Worm (Caenorhabditis elegans): ENCODE data around the gene zfp-2.

Gene zfp-2

DNA sequence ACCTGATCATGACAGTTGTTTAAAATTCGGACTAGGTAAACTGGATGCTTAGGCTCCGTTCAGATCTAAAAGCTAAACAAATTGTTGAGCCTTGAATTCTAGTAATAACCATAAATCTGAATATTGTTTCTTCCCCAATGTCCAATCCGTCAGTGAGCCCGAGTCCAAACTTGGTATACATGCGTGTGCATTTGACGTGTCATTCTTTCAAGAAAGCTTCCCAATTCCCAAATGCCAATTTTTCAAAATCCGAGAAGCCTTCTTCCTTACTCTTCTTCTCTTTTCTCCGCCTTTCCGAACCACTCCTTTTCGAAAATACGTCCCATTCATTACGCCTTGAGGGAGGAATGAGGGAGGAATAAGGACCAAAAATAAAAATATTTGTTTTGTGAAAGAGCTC, 19.3 kb downstream of the zfp-2 start:
- no peak for TF ChIP-seq egrh-3 (GFP tag; IDR thresholded peaks at IDR 0.05)
- TF ChIP-seq athp-1 (tag; optimal IDR thresholded peaks at IDR 0.05), result no peak
- no peak for TF ChIP-seq C06A6.2 (GFP tag; conservative IDR thresholded peaks at IDR 0.05)
- TF ChIP-seq F22D6.2 (tag; optimal IDR thresholded peaks at IDR 0.05), result no peak
- TF ChIP-seq atf-7 (tag; optimal IDR thresholded peaks at IDR 0.05), result no peak

DNA sequence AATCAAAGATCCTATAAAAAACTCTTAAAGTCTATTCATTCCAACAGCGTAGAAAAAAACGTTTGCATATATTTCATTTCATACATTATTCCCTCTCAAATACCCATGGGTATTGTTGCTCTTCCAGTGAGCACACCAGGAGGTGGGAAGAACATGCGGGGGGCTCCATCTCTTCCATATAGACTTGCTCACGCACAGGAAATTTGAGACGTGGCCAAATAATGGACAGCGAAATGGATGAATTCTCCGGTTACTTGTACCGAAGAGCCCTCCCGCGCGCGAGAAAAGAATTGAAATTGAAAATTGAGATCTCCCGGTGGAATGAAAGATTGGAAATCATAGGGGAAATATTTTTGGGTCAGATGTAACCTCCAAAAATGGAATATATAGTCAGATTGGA, 20.2 kb downstream of the zfp-2 start:
- TF ChIP-seq ztf-26 (tag; optimal IDR thresholded peaks at IDR 0.05), result no peak
- TF ChIP-seq tbp1 (GFP tag; optimal IDR thresholded peaks at IDR 0.05), result no peak
- TF ChIP-seq pbrm-1 (GFP tag; IDR thresholded peaks at IDR 0.05), result no peak
- TF ChIP-seq nfyb-1 (GFP tag; IDR thresholded peaks at IDR 0.05), result 0 out of 2 replicates have a peak, but pooled peaks have one; percentile 33
- TF ChIP-seq F57C9.4 (tag; optimal IDR thresholded peaks at IDR 0.05), result no peak

DNA sequence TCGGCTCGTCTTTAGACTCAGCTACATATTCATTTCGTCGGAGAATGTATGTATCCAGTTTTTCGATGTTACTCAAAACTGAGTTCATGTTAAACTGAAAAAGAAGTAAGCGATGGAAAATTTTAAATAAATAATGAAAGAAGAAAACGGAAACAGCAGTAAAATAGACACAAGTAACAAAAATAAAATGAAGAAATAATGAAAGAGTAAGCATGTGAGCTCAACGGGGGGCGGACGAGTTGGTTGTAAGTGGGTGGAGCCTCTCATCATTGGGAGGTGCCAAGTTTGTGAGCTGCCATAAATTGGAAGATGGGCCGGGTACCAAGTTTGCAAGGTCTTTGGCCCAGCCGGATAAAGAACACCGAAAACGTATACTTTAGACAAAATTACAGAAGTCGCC, 26.0 kb downstream of the zfp-2 start, which contains the start of gene wee-1.1:
Gene wee-1.1, minus strand, starts transcription at position 101 of the 400 bp plus-strand sequence.
- no peak for TF ChIP-seq F57A8.1 (GFP tag; optimal IDR thresholded peaks at IDR 0.05)
- no peak for TF ChIP-seq ama-1 (optimal IDR thresholded peaks at IDR 0.05)
- no peak for TF ChIP-seq ama-1 (GFP tag; optimal IDR thresholded peaks at IDR 0.05)
- no peak for TF ChIP-seq Y67H2A.10 (GFP tag; conservative IDR thresholded peaks at IDR 0.05)

DNA sequence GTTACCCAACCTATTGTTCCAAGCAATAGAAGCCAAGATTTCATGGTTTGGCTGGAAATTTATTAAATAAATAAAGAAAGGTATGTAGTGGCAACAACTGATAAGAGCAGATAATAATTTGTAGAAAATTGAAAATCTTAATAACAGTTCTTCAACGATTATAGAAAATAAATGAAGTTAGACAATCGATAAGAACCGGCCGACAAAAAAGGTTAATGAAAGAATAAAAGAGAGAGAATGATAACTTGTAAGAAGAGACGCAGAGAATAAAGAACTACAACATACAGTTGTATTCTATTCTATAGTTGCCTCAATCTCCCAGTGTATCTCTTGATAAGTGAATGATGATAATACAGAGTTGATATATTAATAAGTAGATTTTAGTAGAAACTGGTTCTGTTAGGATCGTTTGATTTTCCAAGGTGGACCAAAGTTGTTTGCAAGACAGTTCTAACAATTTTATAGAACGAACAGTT, 29.3 kb downstream of the zfp-2 start, which contains the start of gene ugt-58:
Gene ugt-58, minus strand, starts transcription at position 51 of the 476 bp plus-strand sequence.
- TF ChIP-seq nhr-80 (tag; optimal IDR thresholded peaks at IDR 0.05) (peak; percentile 5), chd-7 (tag; optimal IDR thresholded peaks at IDR 0.05) (no peak), T07F8.4 (tag; optimal IDR thresholded peaks at IDR 0.05) (no peak), cebp-1 (GFP tag; IDR thresholded peaks at IDR 0.05) (no peak), cebp-1 (tag; optimal IDR thresholded peaks at IDR 0.05) (no peak), dpl-1 (GFP tag; optimal IDR thresholded peaks at IDR 0.05) (no peak)

DNA sequence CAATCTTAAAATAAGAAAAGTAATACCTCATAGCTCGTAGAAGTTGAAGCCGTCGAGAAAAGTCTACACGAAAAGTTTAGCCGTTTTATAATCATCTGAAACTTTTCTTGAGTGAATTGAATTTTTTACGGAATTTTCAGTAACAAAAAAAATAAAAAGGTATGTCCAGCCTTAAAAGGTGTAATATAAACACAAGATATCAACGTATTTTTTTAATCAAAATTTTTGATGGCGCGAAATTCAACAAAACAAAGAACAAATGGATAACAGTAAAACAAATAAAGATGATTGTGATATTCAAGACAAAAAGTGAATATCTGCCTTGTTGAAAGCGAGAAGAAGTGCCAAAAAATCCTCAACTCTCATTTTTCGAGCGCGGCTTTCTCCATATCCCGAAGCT, 32.2 kb downstream of the zfp-2 start, which contains the start of gene eral-1:
Gene eral-1, minus strand, starts transcription at position 101 of the 400 bp plus-strand sequence.
- TF ChIP-seq madf-6 (GFP tag; IDR thresholded peaks at IDR 0.05) (no peak), K11D2.4 (GFP tag; IDR thresholded peaks at IDR 0.05) (no peak), nhr-80 (tag; optimal IDR thresholded peaks at IDR 0.05) (no peak)

DNA sequence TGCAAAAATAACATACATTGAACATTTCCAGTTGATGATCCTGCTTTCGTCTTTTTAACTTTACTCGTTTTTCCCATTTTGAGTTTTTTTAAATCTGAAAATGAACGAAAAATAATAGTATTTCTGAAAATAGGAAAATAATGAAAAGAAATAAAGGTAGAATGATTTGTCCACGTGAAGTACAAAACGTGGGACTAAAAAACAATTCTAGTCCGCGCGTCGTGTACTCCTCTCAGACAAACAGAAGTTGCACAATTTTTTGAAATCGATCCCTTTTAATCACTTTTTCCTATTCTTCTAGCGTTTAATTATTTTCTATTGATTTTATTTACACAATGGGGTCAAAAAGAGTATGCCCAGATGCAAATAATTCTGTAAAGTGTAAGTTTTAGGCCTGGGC, 33.6 kb downstream of the zfp-2 start, which contains the start of the genes E02H1.1 and tag-124:
Gene E02H1.1, minus strand, starts transcription at position 94 of the 400 bp plus-strand sequence.
Gene tag-124, plus strand, starts transcription at position 222 of the 400 bp plus-strand sequence.
- TF ChIP-seq F33H1.4 (GFP tag; IDR thresholded peaks at IDR 0.05) (peak; percentile 57), sptf-2 (GFP tag; optimal IDR thresholded peaks at IDR 0.05) (no peak), attf-6 (GFP tag; IDR thresholded peaks at IDR 0.05) (0 out of 2 replicates have a peak, but pooled peaks have one; percentile 31), nhr-80 (tag; optimal IDR thresholded peaks at IDR 0.05) (no peak), chd-7 (tag; optimal IDR thresholded peaks at IDR 0.05) (peak; percentile 29), tbx-9 (tag; optimal IDR thresholded peaks at IDR 0.05; ENCODE audit: borderline replicate concordance) (no peak), F37B4.10 (GFP tag; IDR thresholded peaks at IDR 0.05) (no peak), ztf-28 (GFP tag; IDR thresholded peaks at IDR 0.05) (peak; percentile 64; the same call in 1 of the 2 replicates), lag-1 (GFP tag; IDR thresholded peaks at IDR 0.05) (no peak), unc-130 (GFP tag; optimal IDR thresholded peaks at IDR 0.05) (peak; percentile 82), dpff-1 (tag; optimal IDR thresholded peaks at IDR 0.05) (no peak), T26A5.8 (tag; optimal IDR thresholded peaks at IDR 0.05) (no peak), madf-3 (GFP tag; IDR thresholded peaks at IDR 0.05) (0 out of 2 replicates have a peak, but pooled peaks have one; percentile 49), egrh-3 (GFP tag; IDR thresholded peaks at IDR 0.05) (no peak), egl-44 (GFP tag; IDR thresholded peaks at IDR 0.05) (no peak), madf-6 (GFP tag; IDR thresholded peaks at IDR 0.05) (peak; percentile 70; the same call in 1 of the 2 replicates), ceh-100 (GFP tag; IDR thresholded peaks at IDR 0.05) (peak; percentile 57), pbrm-1 (GFP tag; IDR thresholded peaks at IDR 0.05) (no peak), F49E8.2 (tag; optimal IDR thresholded peaks at IDR 0.05; ENCODE audit: insufficient read depth) (no peak), mes-4 (tag; optimal IDR thresholded peaks at IDR 0.05) (no peak), akir-1 (GFP tag; optimal IDR thresholded peaks at IDR 0.05) (peak; percentile 33), hmg-20 (GFP tag; IDR thresholded peaks at IDR 0.05) (no peak), xnd-1 (tag; optimal IDR thresholded peaks at IDR 0.05) (peak; percentile 2), gei-17 (GFP tag; optimal IDR thresholded peaks at IDR 0.05) (no peak)
